Worm (Caenorhabditis elegans) whole organism, late embryonic: ENCODE data around the gene F19H6.6.

Source experiments
- ama-1 ChIP-seq: fragments of 150-350 bp; optimal IDR thresholded peaks from 2 replicates; lab custom pipeline; 2014
- ceh-19 ChIP-seq: fragments of 200-800 bp; sonication (Bioruptor generic); optimal IDR thresholded peaks from 2 replicates; lab custom pipeline; 2018; ENCODE audit warnings: mild to moderate bottlenecking, missing genetic modification characterization, missing compliant biosample characterization
- ceh-24 ChIP-seq: sonication (generic microtip); optimal IDR thresholded peaks from 2 replicates; lab custom pipeline; 2016; ENCODE audit warnings: mild to moderate bottlenecking, missing genetic modification characterization, missing compliant biosample characterization
- ceh-31 ChIP-seq: sonication (generic microtip); optimal IDR thresholded peaks from 2 replicates; lab custom pipeline; 2016; ENCODE audit warnings: missing genetic modification characterization, missing compliant biosample characterization
- dmd-4 ChIP-seq: sonication (generic microtip); optimal IDR thresholded peaks from 2 replicates; lab custom pipeline; 2016; ENCODE audit warnings: borderline replicate concordance, missing genetic modification characterization, missing compliant biosample characterization
- ets-4 ChIP-seq: sonication (generic microtip); optimal IDR thresholded peaks from 2 replicates; lab custom pipeline; 2016; ENCODE audit warnings: missing genetic modification characterization, missing compliant biosample characterization
- gmeb-2 ChIP-seq: sonication (generic microtip); optimal IDR thresholded peaks from 2 replicates; lab custom pipeline; 2016; ENCODE audit warnings: missing genetic modification characterization, inconsistent platforms, missing compliant biosample characterization
- pha-4 ChIP-seq: fragments of 150-350 bp; optimal IDR thresholded peaks from 2 replicates; lab custom pipeline; 2018; ENCODE audit warnings: missing biosample characterization, missing genetic modification reagents, missing genetic modification characterization
- pqm-1 ChIP-seq: sonication (generic microtip); optimal IDR thresholded peaks from 2 replicates; lab custom pipeline; 2016; ENCODE audit warnings: missing genetic modification characterization, missing compliant biosample characterization
- tbx-2 ChIP-seq: sonication (generic microtip); optimal IDR thresholded peaks from 2 replicates; lab custom pipeline; 2016; ENCODE audit warnings: missing genetic modification characterization, missing compliant biosample characterization
- tbx-7 ChIP-seq: sonication (generic microtip); optimal IDR thresholded peaks from 2 replicates; lab custom pipeline; 2016; ENCODE audit warnings: missing genotype, missing genetic modification characterization, missing compliant biosample characterization
- zip-5 ChIP-seq: sonication (generic microtip); optimal IDR thresholded peaks from 2 replicates; lab custom pipeline; 2016; ENCODE audit warnings: missing genetic modification characterization, missing compliant biosample characterization

DNA sequence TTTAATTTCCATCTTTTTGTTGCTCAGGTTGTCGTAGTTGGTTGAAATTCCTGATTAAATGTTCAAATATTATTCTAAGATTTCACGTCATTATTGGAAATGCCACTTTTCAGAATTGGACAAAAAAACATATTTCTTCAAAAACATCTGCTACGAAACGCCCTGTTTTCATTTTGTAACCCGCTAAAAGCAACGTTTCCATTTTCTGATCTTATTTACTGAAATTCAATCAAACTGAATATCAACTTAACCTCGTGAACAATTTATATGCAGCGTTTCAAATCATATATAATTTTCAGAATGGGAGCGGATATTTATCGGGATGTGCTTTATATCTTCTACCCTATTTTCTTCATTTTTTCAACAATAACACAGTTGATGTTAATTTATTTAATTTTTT lies 37.2 kb upstream of the F19H6.6 start, which contains the start of gene srd-40:
- TF ChIP-seq ceh-19 (GFP tag; lab: Kevin White, UChicago) (no peak), ets-4 (tag; lab: Kevin White, UChicago) (no peak), pha-4 (no peak), gmeb-2 (tag; lab: Kevin White, UChicago) (no peak), ceh-24 (tag; lab: Kevin White, UChicago) (no peak), tbx-2 (tag; lab: Kevin White, UChicago) (no peak), tbx-7 (tag; lab: Kevin White, UChicago) (no peak), pqm-1 (tag; lab: Kevin White, UChicago) (no peak), ceh-31 (no peak), zip-5 (tag; lab: Kevin White, UChicago) (no peak), ama-1 (no peak), dmd-4 (tag; lab: Kevin White, UChicago) (no peak)
